Worm (Caenorhabditis elegans): Measurements from ENCODE around the gene mxl-2.

Gene mxl-2

ce11 chrIII:211387-211786 is 23.5 kb upstream of the mxl-2 start:
- TF ChIP-seq ets-7 (tag; optimal IDR thresholded peaks at IDR 0.05): no peak
- no peak for TF ChIP-seq ceh-36 (tag; optimal IDR thresholded peaks at IDR 0.05)
- no peak for TF ChIP-seq ceh-13 (GFP tag; optimal IDR thresholded peaks at IDR 0.05)
- no peak for TF ChIP-seq hmg-4 (GFP tag; optimal IDR thresholded peaks at IDR 0.05)
- TF ChIP-seq scrt-1 (GFP tag; IDR thresholded peaks at IDR 0.05): no peak

ce11 chrIII:209695-210091 is 21.8 kb upstream of the mxl-2 start, which contains the start of gene klp-20:
klp-20 (plus strand) TSS chrIII:209992.
- TF ChIP-seq ama-1 (optimal IDR thresholded peaks at IDR 0.05) (no peak), tra-4 (tag; optimal IDR thresholded peaks at IDR 0.05) (no peak), ceh-36 (tag; optimal IDR thresholded peaks at IDR 0.05) (no peak), hmg-4 (GFP tag; optimal IDR thresholded peaks at IDR 0.05) (no peak), flt-1 (GFP tag; IDR thresholded peaks at IDR 0.05) (no peak), B0310.2 (tag; optimal IDR thresholded peaks at IDR 0.05) (no peak), hnd-1 (tag; optimal IDR thresholded peaks at IDR 0.05) (no peak), tbx-11 (GFP tag; IDR thresholded peaks at IDR 0.05) (no peak), aly-1 (tag; optimal IDR thresholded peaks at IDR 0.05) (no peak), F13C5.2 (tag; optimal IDR thresholded peaks at IDR 0.05) (no peak), tbx-37 (GFP tag; conservative IDR thresholded peaks at IDR 0.05) (no peak), scrt-1 (GFP tag; IDR thresholded peaks at IDR 0.05) (no peak)

- TF ChIP-seq ama-1 (optimal IDR thresholded peaks at IDR 0.05) (no peak), F13C5.2 (tag; optimal IDR thresholded peaks at IDR 0.05) (no peak), B0310.2 (tag; optimal IDR thresholded peaks at IDR 0.05) (no peak), aly-1 (tag; optimal IDR thresholded peaks at IDR 0.05) (no peak), tra-4 (tag; optimal IDR thresholded peaks at IDR 0.05) (no peak), pes-1 (GFP tag; IDR thresholded peaks at IDR 0.05) (no peak), hnd-1 (tag; optimal IDR thresholded peaks at IDR 0.05) (no peak), hmg-4 (GFP tag; optimal IDR thresholded peaks at IDR 0.05) (no peak), ets-7 (tag; optimal IDR thresholded peaks at IDR 0.05) (no peak)
Observed at ce11 chrIII:208793-209694, 21.1 kb upstream of the mxl-2 start.

- TF ChIP-seq tbx-11 (GFP tag; IDR thresholded peaks at IDR 0.05): no peak
- TF ChIP-seq ets-7 (tag; optimal IDR thresholded peaks at IDR 0.05): no peak
- no peak for TF ChIP-seq hmbx-1 (tag; optimal IDR thresholded peaks at IDR 0.05)
- TF ChIP-seq tra-4 (tag; optimal IDR thresholded peaks at IDR 0.05): no peak
- no peak for TF ChIP-seq ceh-36 (tag; optimal IDR thresholded peaks at IDR 0.05)
- TF ChIP-seq B0310.2 (tag; optimal IDR thresholded peaks at IDR 0.05): no peak
- TF ChIP-seq hmg-4 (GFP tag; optimal IDR thresholded peaks at IDR 0.05): no peak
- no peak for TF ChIP-seq ama-1 (optimal IDR thresholded peaks at IDR 0.05)
Observed at ce11 chrIII:207023-207422, 19.1 kb upstream of the mxl-2 start, which contains the start of gene W10C4.1. W10C4.1 (minus strand) TSS chrIII:207123.

ce11 chrIII:203953-204352 is 16.0 kb upstream of the mxl-2 start:
- TF ChIP-seq ama-1 (optimal IDR thresholded peaks at IDR 0.05) (no peak), sea-1 (GFP tag; conservative IDR thresholded peaks at IDR 0.05) (no peak)

ce11 chrIII:194160-194559 is 6.2 kb upstream of the mxl-2 start, which contains the start of gene F40G9.17:
F40G9.17 (plus strand) TSS chrIII:194460.
- TF ChIP-seq ama-1 (optimal IDR thresholded peaks at IDR 0.05) (no peak), hmbx-1 (tag; optimal IDR thresholded peaks at IDR 0.05) (no peak), flt-1 (GFP tag; IDR thresholded peaks at IDR 0.05) (no peak), ceh-13 (GFP tag; optimal IDR thresholded peaks at IDR 0.05) (no peak), tra-4 (tag; optimal IDR thresholded peaks at IDR 0.05) (no peak), tbx-11 (GFP tag; IDR thresholded peaks at IDR 0.05) (no peak), F13C5.2 (tag; optimal IDR thresholded peaks at IDR 0.05) (no peak), pes-1 (GFP tag; IDR thresholded peaks at IDR 0.05) (no peak), tbx-37 (GFP tag; conservative IDR thresholded peaks at IDR 0.05) (no peak)

- TF ChIP-seq sea-1 (GFP tag; conservative IDR thresholded peaks at IDR 0.05): no peak
- no peak for TF ChIP-seq B0310.2 (tag; optimal IDR thresholded peaks at IDR 0.05)
- no peak for TF ChIP-seq flt-1 (GFP tag; IDR thresholded peaks at IDR 0.05)
- TF ChIP-seq hnd-1 (tag; optimal IDR thresholded peaks at IDR 0.05): no peak
- TF ChIP-seq hmbx-1 (tag; optimal IDR thresholded peaks at IDR 0.05): no peak
- TF ChIP-seq tra-4 (tag; optimal IDR thresholded peaks at IDR 0.05): no peak
Observed at ce11 chrIII:191803-192202, 3.9 kb upstream of the mxl-2 start, which contains the start of gene sec-20. sec-20 (plus strand) TSS chrIII:192103.

ce11 chrIII:190686-191085 is 2.8 kb upstream of the mxl-2 start, which contains the start of gene cox-17:
cox-17 (plus strand) TSS chrIII:190986.
- no peak for TF ChIP-seq tbx-11 (GFP tag; IDR thresholded peaks at IDR 0.05)
- TF ChIP-seq flt-1 (GFP tag; IDR thresholded peaks at IDR 0.05): no peak
- TF ChIP-seq tra-4 (tag; optimal IDR thresholded peaks at IDR 0.05): no peak
- TF ChIP-seq ama-1 (optimal IDR thresholded peaks at IDR 0.05): no peak
- TF ChIP-seq sea-1 (GFP tag; conservative IDR thresholded peaks at IDR 0.05): no peak
- no peak for TF ChIP-seq hnd-1 (tag; optimal IDR thresholded peaks at IDR 0.05)
- TF ChIP-seq aly-1 (tag; optimal IDR thresholded peaks at IDR 0.05): no peak
- no peak for TF ChIP-seq scrt-1 (GFP tag; IDR thresholded peaks at IDR 0.05)
- no peak for TF ChIP-seq ceh-13 (GFP tag; optimal IDR thresholded peaks at IDR 0.05)
- no peak for TF ChIP-seq F13C5.2 (tag; optimal IDR thresholded peaks at IDR 0.05)
- TF ChIP-seq tbx-37 (GFP tag; conservative IDR thresholded peaks at IDR 0.05): no peak
- no peak for TF ChIP-seq B0310.2 (tag; optimal IDR thresholded peaks at IDR 0.05)
- no peak for TF ChIP-seq pes-1 (GFP tag; IDR thresholded peaks at IDR 0.05)
- TF ChIP-seq ets-7 (tag; optimal IDR thresholded peaks at IDR 0.05): no peak
- TF ChIP-seq hmg-4 (GFP tag; optimal IDR thresholded peaks at IDR 0.05): no peak
- no peak for TF ChIP-seq hmbx-1 (tag; optimal IDR thresholded peaks at IDR 0.05)
- no peak for TF ChIP-seq ceh-36 (tag; optimal IDR thresholded peaks at IDR 0.05)
